Worm (Caenorhabditis elegans): Measurements from ENCODE around the gene srz-78.

- TF ChIP-seq pros-1 (tag; optimal IDR thresholded peaks at IDR 0.05) (no peak), unc-42 (tag; optimal IDR thresholded peaks at IDR 0.05) (no peak), nhr-11 (tag; optimal IDR thresholded peaks at IDR 0.05) (no peak), ceh-48 (tag; optimal IDR thresholded peaks at IDR 0.05) (no peak), mec-3 (tag; optimal IDR thresholded peaks at IDR 0.05; ENCODE audit: borderline replicate concordance) (no peak), ceh-24 (tag; optimal IDR thresholded peaks at IDR 0.05) (no peak), ama-1 (optimal IDR thresholded peaks at IDR 0.05) (no peak), ceh-19 (GFP tag; optimal IDR thresholded peaks at IDR 0.05) (no peak), hlh-30 (tag; optimal IDR thresholded peaks at IDR 0.05; ENCODE audit: insufficient read depth) (no peak), K09A11.1 (tag; optimal IDR thresholded peaks at IDR 0.05; ENCODE audit: insufficient read depth) (no peak), elt-2 (tag; optimal IDR thresholded peaks at IDR 0.05) (no peak), unc-55 (GFP tag; optimal IDR thresholded peaks at IDR 0.05) (no peak), pha-4 (tag; optimal IDR thresholded peaks at IDR 0.05) (no peak)
Measured at ce11 chrIV:3497909-3498308, 6.3 kb downstream of the srz-78 start, which contains the start of gene ceh-53.

All from whole organism, late embryonic.